Fruit fly (Drosophila melanogaster): ENCODE results near the gene Glyp.

Gene Glyp

DNA sequence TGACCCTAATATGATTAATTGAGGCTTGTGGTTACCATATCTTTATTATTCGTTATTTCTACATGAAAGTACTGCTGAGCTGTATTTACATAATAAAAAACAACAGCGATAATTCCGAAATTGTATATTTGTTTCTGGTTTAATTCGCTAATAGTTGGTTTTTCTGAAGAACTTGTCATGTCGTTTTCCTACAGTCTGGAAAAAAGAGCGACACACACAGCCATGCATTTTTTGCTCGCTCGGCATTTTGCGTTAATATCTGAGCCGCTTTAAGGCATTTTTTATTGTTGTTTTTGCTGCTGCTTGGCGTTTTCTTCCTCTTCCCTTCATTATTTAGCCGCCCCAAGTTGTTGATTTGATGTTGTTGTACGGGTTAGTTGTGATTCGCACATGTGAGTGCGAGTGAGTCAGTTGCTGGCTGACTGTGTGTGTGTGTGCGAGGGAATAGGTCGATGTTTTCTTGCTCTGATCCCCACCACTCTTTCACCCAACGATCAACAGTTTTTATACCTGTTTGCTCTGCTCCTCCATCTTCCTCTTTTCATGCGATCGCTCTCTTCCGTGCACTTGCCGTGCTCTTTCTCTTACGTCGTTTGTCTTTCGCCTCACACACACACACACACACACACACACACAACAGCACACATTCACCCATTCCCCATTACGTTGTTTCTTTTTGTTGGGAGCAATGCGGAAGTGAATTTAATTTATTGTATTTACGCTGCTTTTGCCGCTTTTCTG, 44.6 kb downstream of the Glyp start:
- 0 out of 3 replicates have a peak, but pooled peaks have one; percentile 32 for TF ChIP-seq ci (GFP tag; IDR thresholded peaks at IDR 0.05)
- TF ChIP-seq Eip74EF (GFP tag; optimal IDR thresholded peaks at IDR 0.05): peak in 1 of 2 experiments; percentile 94
- peak; percentile 33; the same call in 1 of the 2 replicates for TF ChIP-seq rib (GFP tag; IDR thresholded peaks at IDR 0.05)
- TF ChIP-seq CG6272 (GFP tag; IDR thresholded peaks at IDR 0.05): no peak
- TF ChIP-seq kni (GFP tag; optimal IDR thresholded peaks at IDR 0.05): peak; percentile 61
- no peak for TF ChIP-seq CG10959 (GFP tag; IDR thresholded peaks at IDR 0.05)
- TF ChIP-seq ERR (GFP tag; optimal IDR thresholded peaks at IDR 0.05): no peak
- no peak for TF ChIP-seq H2.0 (GFP tag; IDR thresholded peaks at IDR 0.05)
- 0 out of 2 replicates have a peak, but pooled peaks have one; percentile 18 for TF ChIP-seq Scr (GFP tag; IDR thresholded peaks at IDR 0.05; ENCODE audit: partially characterized antibody)
- peak; percentile 92 for TF ChIP-seq aop (GFP tag; IDR thresholded peaks at IDR 0.05)
- TF ChIP-seq Rfx (GFP tag; IDR thresholded peaks at IDR 0.05): 0 out of 2 replicates have a peak, but pooled peaks have one; percentile 4
- TF ChIP-seq sd (tag; optimal IDR thresholded peaks at IDR 0.05): peak; percentile 86
- peak; percentile 63 for TF ChIP-seq oc (tag; optimal IDR thresholded peaks at IDR 0.05)
- TF ChIP-seq CG2199 (GFP tag; IDR thresholded peaks at IDR 0.05): peak; percentile 74; the same call in 1 of the 3 replicates
- 0 out of 3 replicates have a peak, but pooled peaks have one; percentile 11 for TF ChIP-seq knrl (GFP tag; IDR thresholded peaks at IDR 0.05; ENCODE audit: partially characterized antibody)
- peak; percentile 74 for TF ChIP-seq CG1832 (GFP tag; optimal IDR thresholded peaks at IDR 0.05)
- TF ChIP-seq fd3F (GFP tag; optimal IDR thresholded peaks at IDR 0.05): no peak
- peak; percentile 85 for TF ChIP-seq CG3163 (GFP tag; optimal IDR thresholded peaks at IDR 0.05)
- TF ChIP-seq eve (GFP tag; optimal IDR thresholded peaks at IDR 0.05): no peak
- no peak for TF ChIP-seq otp (GFP tag; IDR thresholded peaks at IDR 0.05)
- TF ChIP-seq gem (tag; optimal IDR thresholded peaks at IDR 0.05): peak; percentile 2
- TF ChIP-seq CG4617 (GFP tag; optimal IDR thresholded peaks at IDR 0.05; ENCODE audit: borderline replicate concordance): no peak
- TF ChIP-seq pros (GFP tag; optimal IDR thresholded peaks at IDR 0.05): peak; percentile 30
- TF ChIP-seq Trl (optimal IDR thresholded peaks at IDR 0.05): peak; percentile 77 to 85
- no peak for TF ChIP-seq Trl (GFP tag; optimal IDR thresholded peaks at IDR 0.05)
- TF ChIP-seq MBD-R2 (GFP tag; IDR thresholded peaks at IDR 0.05): 0 out of 2 replicates have a peak, but pooled peaks have one; percentile 3
- no peak for TF ChIP-seq CG11456 (GFP tag; IDR thresholded peaks at IDR 0.05)
- TF ChIP-seq CG9437 (GFP tag; optimal IDR thresholded peaks at IDR 0.05): peak; percentile 74
- peak; percentile 91 for TF ChIP-seq cg (GFP tag; optimal IDR thresholded peaks at IDR 0.05)
- peak in 1 of 2 experiments; percentile 54 for TF ChIP-seq Hr78 (GFP tag; optimal IDR thresholded peaks at IDR 0.05)
- peak; percentile 58 for TF ChIP-seq vvl (GFP tag; IDR thresholded peaks at IDR 0.05)
- peak; percentile 21 for TF ChIP-seq chn (GFP tag; optimal IDR thresholded peaks at IDR 0.05)
- peak; percentile 83 for TF ChIP-seq sens (GFP tag)
- TF ChIP-seq crol (GFP tag; IDR thresholded peaks at IDR 0.05): peak; percentile 84
- TF ChIP-seq CG8290 (GFP tag; optimal IDR thresholded peaks at IDR 0.05): no peak
- TF ChIP-seq CG8290 (tag; optimal IDR thresholded peaks at IDR 0.05): no peak
- no peak for TF ChIP-seq grau (tag; optimal IDR thresholded peaks at IDR 0.05)
- TF ChIP-seq CG12769 (tag; optimal IDR thresholded peaks at IDR 0.05): peak; percentile 81
- peak in 1 of 2 experiments; percentile 1 for TF ChIP-seq Pdp1 (GFP tag; optimal IDR thresholded peaks at IDR 0.05)
- TF ChIP-seq CG4707 (GFP tag; optimal IDR thresholded peaks at IDR 0.05): peak; percentile 18
- TF ChIP-seq dan (GFP tag; IDR thresholded peaks at IDR 0.05): no peak
- 0 out of 2 replicates have a peak, but pooled peaks have one; percentile 45 for TF ChIP-seq Drgx (GFP tag; IDR thresholded peaks at IDR 0.05)
- peak; percentile 22; the same call in 1 of the 3 replicates for TF ChIP-seq Aef1 (GFP tag; IDR thresholded peaks at IDR 0.05)
- TF ChIP-seq bbx (GFP tag; IDR thresholded peaks at IDR 0.05; ENCODE audit: partially characterized antibody): 0 out of 2 replicates have a peak, but pooled peaks have one; percentile 28
- TF ChIP-seq CG18764 (GFP tag; optimal IDR thresholded peaks at IDR 0.05): no peak
- TF ChIP-seq nom (GFP tag; optimal IDR thresholded peaks at IDR 0.05): peak; percentile 49
- TF ChIP-seq chinmo (GFP tag; IDR thresholded peaks at IDR 0.05; ENCODE audit: partially characterized antibody): peak; percentile 80; the same call in 3 of the 4 replicates
- TF ChIP-seq CG4360 (GFP tag; IDR thresholded peaks at IDR 0.05): peak; percentile 90
